Worm (Caenorhabditis elegans) whole organism, L1 larva: Measurements from ENCODE around the gene puf-11.

Experiments
- C04F5.9 ChIP-seq: sonication (generic microtip); optimal IDR thresholded peaks from 2 replicates; lab custom pipeline; 2016; ENCODE audit warnings: missing genetic modification characterization, missing compliant biosample characterization
- C34B4.2 ChIP-seq: sonication (generic microtip); optimal IDR thresholded peaks from 2 replicates; lab custom pipeline; 2017; ENCODE audit warnings: mild to moderate bottlenecking, missing genetic modification characterization, missing compliant biosample characterization
- F16B12.6 ChIP-seq: fragments of 150-350 bp; optimal IDR thresholded peaks from 2 replicates; lab custom pipeline; 2014; ENCODE audit warnings: missing biosample characterization, missing genetic modification characterization
- aha-1 ChIP-seq: fragments of 150-350 bp; optimal IDR thresholded peaks from 2 replicates; lab custom pipeline; 2014; ENCODE audit warnings: missing biosample characterization, missing genetic modification characterization
- blmp-1 ChIP-seq: fragments of 150-350 bp; optimal IDR thresholded peaks from 2 replicates; lab custom pipeline; 2014; ENCODE audit warnings: missing biosample characterization, missing genetic modification characterization
- ceh-63 ChIP-seq: fragments of 200-800 bp; sonication (Bioruptor generic); optimal IDR thresholded peaks from 2 replicates; lab custom pipeline; 2018; ENCODE audit warnings: mild to moderate bottlenecking, missing genetic modification characterization, missing compliant biosample characterization
- ceh-88 ChIP-seq: fragments of 200-800 bp; sonication (Bioruptor generic); IDR thresholded peaks from 2 replicates; pipeline ENCODE4 v1.3.6; 2022; ENCODE audit warnings: missing genetic modification characterization, missing compliant biosample characterization
- ceh-90 ChIP-seq: sonication (generic microtip); optimal IDR thresholded peaks from 2 replicates; lab custom pipeline; 2016; ENCODE audit warnings: missing genetic modification characterization, missing compliant biosample characterization
- dpl-1 ChIP-seq, 3 experiments: fragments of 150-350 bp in 2 of 3; sonication (generic microtip) in 1 of 3; optimal IDR thresholded peaks; 2 replicates each; lab custom pipeline; 2014 to 2017; ENCODE audit warnings: missing biosample characterization in 3 of 3, missing genetic modification characterization in 3 of 3, missing genetic modification reagents in 3 of 3
- efl-3 ChIP-seq: fragments of 200-800 bp; sonication (Bioruptor generic); optimal IDR thresholded peaks from 2 replicates; lab custom pipeline; 2018; ENCODE audit warnings: mild to moderate bottlenecking, missing genetic modification characterization, missing compliant biosample characterization
- egl-27 ChIP-seq, 2 experiments: fragments of 150-350 bp in 1 of 2; sonication (generic microtip); optimal IDR thresholded peaks; 3 replicates each; lab custom pipeline; 2017 to 2018; ENCODE audit warnings: missing biosample characterization in 2 of 2, missing genetic modification characterization in 2 of 2, missing genetic modification reagents in 2 of 2
- elt-2 ChIP-seq: sonication (generic microtip); optimal IDR thresholded peaks from 2 replicates; lab custom pipeline; 2016; ENCODE audit warnings: missing genetic modification characterization, mild to moderate bottlenecking, inconsistent platforms, missing compliant biosample characterization, missing genetic modification reagents
- elt-3 ChIP-seq, 6 experiments: fragments of 150-350 bp in 1 of 6; sonication (generic microtip); optimal IDR thresholded peaks; 2 replicates each; lab custom pipeline; 2017 to 2018; ENCODE audit warnings: missing biosample characterization in 6 of 6, missing genetic modification characterization in 6 of 6, inconsistent platforms in 1 of 6
- fkh-10 ChIP-seq: sonication (generic microtip); optimal IDR thresholded peaks from 2 replicates; lab custom pipeline; 2017; ENCODE audit warnings: missing biosample characterization, missing genetic modification reagents, missing genetic modification characterization
- fkh-8 ChIP-seq: sonication (generic microtip); optimal IDR thresholded peaks from 2 replicates; lab custom pipeline; 2016; ENCODE audit warnings: mild to moderate bottlenecking, missing genetic modification characterization, missing compliant biosample characterization
- fos-1 ChIP-seq: fragments of 150-350 bp; optimal IDR thresholded peaks from 2 replicates; lab custom pipeline; 2014; ENCODE audit warnings: missing biosample characterization, missing genetic modification characterization
- hlh-4 ChIP-seq: sonication (generic microtip); optimal IDR thresholded peaks from 2 replicates; lab custom pipeline; 2016; ENCODE audit warnings: mild to moderate bottlenecking, missing genetic modification characterization, missing compliant biosample characterization
- irx-1 ChIP-seq: sonication (generic microtip); optimal IDR thresholded peaks from 2 replicates; lab custom pipeline; 2016; ENCODE audit warnings: missing genetic modification characterization, missing compliant biosample characterization
- isw-1 ChIP-seq: fragments of 200-800 bp; sonication (Bioruptor generic); IDR thresholded peaks from 2 replicates; pipeline ENCODE4 v1.3.6; 2022; ENCODE audit warnings: missing genetic modification characterization, missing compliant biosample characterization
- lin-13 ChIP-seq: fragments of 150-350 bp; optimal IDR thresholded peaks from 2 replicates; lab custom pipeline; 2014; ENCODE audit warnings: missing biosample characterization, missing genetic modification reagents, missing genetic modification characterization
- lin-39 ChIP-seq: fragments of 150-350 bp; optimal IDR thresholded peaks from 2 replicates; lab custom pipeline; 2014; ENCODE audit warnings: missing biosample characterization, missing genetic modification reagents, missing genetic modification characterization
- mab-9 ChIP-seq: fragments of 200-800 bp; sonication (Bioruptor generic); IDR thresholded peaks from 2 replicates; pipeline ENCODE4 v1.3.6; 2022; ENCODE audit warnings: missing genetic modification reagents, missing genetic modification characterization, missing compliant biosample characterization
- mdl-1 ChIP-seq, 2 experiments: fragments of 150-350 bp; optimal IDR thresholded peaks; 2 replicates each; lab custom pipeline; 2014 to 2017; ENCODE audit warnings: missing biosample characterization in 2 of 2, missing genetic modification characterization in 2 of 2, inconsistent platforms in 1 of 2
- mef-2 ChIP-seq: fragments of 150-350 bp; optimal IDR thresholded peaks from 2 replicates; lab custom pipeline; 2014; ENCODE audit warnings: missing biosample characterization, missing genetic modification characterization
- nhr-20 ChIP-seq: sonication (generic microtip); optimal IDR thresholded peaks from 2 replicates; lab custom pipeline; 2016; ENCODE audit warnings: mild to moderate bottlenecking, missing genetic modification characterization, missing compliant biosample characterization
- nhr-237 ChIP-seq: fragments of 150-350 bp; optimal IDR thresholded peaks from 2 replicates; lab custom pipeline; 2014; ENCODE audit warnings: missing biosample characterization, missing genetic modification characterization
- nhr-71 ChIP-seq: sonication (generic microtip); optimal IDR thresholded peaks from 2 replicates; lab custom pipeline; 2016; ENCODE audit warnings: mild to moderate bottlenecking, missing genetic modification characterization, moderate library complexity, missing compliant biosample characterization
- nhr-76 ChIP-seq: sonication (generic microtip); optimal IDR thresholded peaks from 2 replicates; lab custom pipeline; 2017; ENCODE audit warnings: missing biosample characterization, missing genetic modification characterization
- nhr-77 ChIP-seq: fragments of 150-350 bp; optimal IDR thresholded peaks from 2 replicates; lab custom pipeline; 2014; ENCODE audit warnings: missing biosample characterization, missing genetic modification characterization
- nhr-84 ChIP-seq: sonication (generic microtip); optimal IDR thresholded peaks from 2 replicates; lab custom pipeline; 2017; ENCODE audit warnings: missing biosample characterization, missing genetic modification characterization
- nhr-85 ChIP-seq: sonication (generic microtip); peaks from one replicate; lab custom pipeline; 2016; ENCODE audit warnings: missing genetic modification characterization, inconsistent platforms, missing compliant biosample characterization
- pax-3 ChIP-seq: fragments of 200-800 bp; sonication (Bioruptor generic); optimal IDR thresholded peaks from 2 replicates; lab custom pipeline; 2018; ENCODE audit warnings: mild to moderate bottlenecking, missing genetic modification characterization, moderate library complexity, missing compliant biosample characterization
- rnt-1 ChIP-seq: sonication (generic microtip); optimal IDR thresholded peaks from 2 replicates; lab custom pipeline; 2016; ENCODE audit warnings: mild to moderate bottlenecking, missing genetic modification characterization, moderate library complexity, missing compliant biosample characterization
- skn-1 ChIP-seq: fragments of 150-350 bp; optimal IDR thresholded peaks from 2 replicates; lab custom pipeline; 2014; ENCODE audit warnings: missing biosample characterization, missing genetic modification characterization
- snu-23 ChIP-seq: sonication (generic microtip); optimal IDR thresholded peaks from 2 replicates; lab custom pipeline; 2016; ENCODE audit warnings: missing genetic modification characterization, missing compliant biosample characterization
- sptf-1 ChIP-seq: fragments of 150-350 bp; optimal IDR thresholded peaks from 2 replicates; lab custom pipeline; 2014; ENCODE audit warnings: missing biosample characterization, missing genetic modification characterization
- sup-37 ChIP-seq: fragments of 200-800 bp; sonication (Bioruptor generic); optimal IDR thresholded peaks from 2 replicates; lab custom pipeline; 2018; ENCODE audit warnings: mild to moderate bottlenecking, missing genetic modification characterization, missing compliant biosample characterization
- swsn-7 ChIP-seq: sonication (generic microtip); optimal IDR thresholded peaks from 2 replicates; lab custom pipeline; 2016; ENCODE audit warnings: missing genetic modification characterization, missing compliant biosample characterization
- tbx-2 ChIP-seq: sonication (generic microtip); optimal IDR thresholded peaks from 2 replicates; lab custom pipeline; 2016; ENCODE audit warnings: missing genetic modification characterization, missing compliant biosample characterization
- tlp-1 ChIP-seq: fragments of 150-350 bp; optimal IDR thresholded peaks from 2 replicates; lab custom pipeline; 2014; ENCODE audit warnings: missing biosample characterization, missing genetic modification characterization
- unc-62 ChIP-seq: fragments of 150-350 bp; optimal IDR thresholded peaks from 2 replicates; lab custom pipeline; 2014; ENCODE audit warnings: missing biosample characterization, missing genetic modification reagents, missing genetic modification characterization
- unc-98 ChIP-seq: fragments of 200-800 bp; sonication (Bioruptor generic); IDR thresholded peaks from 2 replicates; pipeline ENCODE4 v1.3.6; 2022; ENCODE audit warnings: missing genetic modification characterization, missing compliant biosample characterization
- vab-15 ChIP-seq: sonication (generic microtip); optimal IDR thresholded peaks from 2 replicates; lab custom pipeline; 2017; ENCODE audit warnings: missing genotype, mild to moderate bottlenecking, missing genetic modification characterization, missing compliant biosample characterization
- xbp-1 ChIP-seq: sonication (generic microtip); optimal IDR thresholded peaks from 2 replicates; lab custom pipeline; 2016; ENCODE audit warnings: missing genetic modification characterization, missing compliant biosample characterization
- zip-4 ChIP-seq: fragments of 200-800 bp; sonication (Bioruptor generic); optimal IDR thresholded peaks from 2 replicates; lab custom pipeline; 2018; ENCODE audit warnings: mild to moderate bottlenecking, missing genetic modification characterization, moderate library complexity, missing compliant biosample characterization
- ztf-11 ChIP-seq, 2 experiments: sonication (generic microtip); optimal IDR thresholded peaks; 2 replicates each; lab custom pipeline; 2016 to 2017; ENCODE audit warnings: missing genetic modification characterization in 2 of 2, missing biosample characterization in 1 of 2, missing compliant biosample characterization in 1 of 2

puf-11 gene

DNA sequence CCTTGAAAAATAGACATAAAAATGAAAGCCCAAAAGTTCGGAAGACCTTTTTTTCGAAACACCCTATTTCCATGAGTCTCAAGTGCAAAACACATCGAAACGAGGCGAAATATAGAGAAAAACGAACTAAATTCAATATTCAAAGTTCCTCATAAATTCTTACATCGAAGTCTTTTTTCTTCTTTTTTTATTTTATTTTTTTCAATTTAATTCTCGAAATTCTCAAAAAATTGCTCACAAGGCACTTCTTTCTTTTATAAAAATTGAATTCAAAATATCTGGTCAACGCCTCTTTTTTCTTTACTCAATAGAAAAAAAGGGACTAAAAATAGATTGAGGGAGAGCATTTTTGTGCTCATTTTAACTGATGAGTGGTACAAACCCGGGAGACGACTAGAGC is 26.2 kb upstream of the puf-11 start:
- TF ChIP-seq ztf-11 (tag; optimal IDR thresholded peaks at IDR 0.05; lab: Kevin White, UChicago) (no peak), nhr-20 (tag; lab: Kevin White, UChicago) (no peak), fkh-10 (GFP tag; lab: Kevin White, UChicago) (peak; percentile 54)

DNA sequence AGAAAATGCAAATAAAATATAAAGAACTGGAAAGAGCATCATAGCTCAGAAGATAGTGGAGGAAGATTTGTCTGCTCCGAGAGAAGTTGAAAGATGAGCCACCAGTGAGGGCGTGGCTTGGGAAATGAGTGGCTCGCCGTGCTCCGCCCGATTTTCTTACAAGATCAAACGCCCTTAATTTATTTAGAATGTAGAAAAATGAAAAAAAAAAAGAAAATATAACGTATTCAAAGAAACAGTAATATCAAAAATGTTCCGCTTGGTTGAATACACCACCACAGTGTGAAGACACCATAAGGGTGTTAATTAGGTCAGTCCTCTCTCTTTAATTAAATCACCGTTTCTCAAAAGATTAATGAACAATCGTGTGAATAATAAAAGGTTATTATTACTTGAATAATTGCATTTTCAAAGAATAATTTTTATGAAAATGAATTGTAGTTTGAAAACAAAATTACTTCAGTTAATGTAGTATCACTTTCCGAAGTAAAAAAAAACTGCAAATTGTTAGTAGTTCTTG is 18.9 kb upstream of the puf-11 start, which contains the start of gene sfrp-1:
Gene sfrp-1, minus strand, starts transcription at position 51 of the 520 bp plus-strand sequence.
- TF ChIP-seq aha-1 (tag; lab: Kevin White, UChicago), result no peak
- TF ChIP-seq fkh-8 (tag; lab: Kevin White, UChicago), result no peak
- no peak for TF ChIP-seq isw-1 (GFP tag; lab: Robert Waterston, UW)
- no peak for TF ChIP-seq efl-3 (GFP tag; lab: Kevin White, UChicago)
- no peak for TF ChIP-seq ztf-11 (tag; optimal IDR thresholded peaks at IDR 0.05; lab: Kevin White, UChicago)
- TF ChIP-seq ceh-90 (tag; lab: Kevin White, UChicago), result no peak
- no peak for TF ChIP-seq C34B4.2 (tag; lab: Kevin White, UChicago)
- no peak for TF ChIP-seq irx-1
- TF ChIP-seq C04F5.9 (tag; lab: Kevin White, UChicago), result no peak
- no peak for TF ChIP-seq rnt-1 (tag; lab: Kevin White, UChicago)
- TF ChIP-seq mef-2 (tag; lab: Kevin White, UChicago), result no peak
- TF ChIP-seq tlp-1 (tag; lab: Kevin White, UChicago), result no peak
- TF ChIP-seq skn-1 (tag; lab: Kevin White, UChicago), result no peak
- no peak for TF ChIP-seq swsn-7 (tag; lab: Kevin White, UChicago)

ce11 chrIV:6403399-6403798 is 18.0 kb upstream of the puf-11 start:
- TF ChIP-seq hlh-4 (peak; percentile 64), mab-9 (GFP tag; lab: Robert Waterston, UW) (no peak), fkh-8 (tag; lab: Kevin White, UChicago) (peak; percentile 52), pax-3 (peak; percentile 8), C34B4.2 (tag; lab: Kevin White, UChicago) (no peak), vab-15 (tag; lab: Kevin White, UChicago) (no peak), nhr-84 (tag; lab: Kevin White, UChicago) (no peak), tlp-1 (tag; lab: Kevin White, UChicago) (no peak), fos-1 (tag; lab: Kevin White, UChicago) (no peak), nhr-77 (no peak), dpl-1 (GFP tag; optimal IDR thresholded peaks at IDR 0.05; lab: Kevin White, UChicago) (no peak), swsn-7 (tag; lab: Kevin White, UChicago) (no peak), nhr-76 (tag; lab: Kevin White, UChicago) (no peak), mef-2 (tag; lab: Kevin White, UChicago) (no peak), isw-1 (GFP tag; lab: Robert Waterston, UW) (no peak), lin-13 (GFP tag; lab: Kevin White, UChicago) (no peak), nhr-71 (tag; lab: Kevin White, UChicago) (peak; percentile 22), blmp-1 (tag; lab: Kevin White, UChicago) (no peak), mdl-1 (tag; optimal IDR thresholded peaks at IDR 0.05; lab: Kevin White, UChicago) (no peak), nhr-237 (tag; lab: Kevin White, UChicago) (no peak), sup-37 (no peak), nhr-85 (tag; lab: Kevin White, UChicago) (no peak), elt-3 (tag; optimal IDR thresholded peaks at IDR 0.05; lab: Kevin White, UChicago) (no peak), zip-4 (no peak)
- TF ChIP-seq, all 84 proteins: peak for 4

DNA sequence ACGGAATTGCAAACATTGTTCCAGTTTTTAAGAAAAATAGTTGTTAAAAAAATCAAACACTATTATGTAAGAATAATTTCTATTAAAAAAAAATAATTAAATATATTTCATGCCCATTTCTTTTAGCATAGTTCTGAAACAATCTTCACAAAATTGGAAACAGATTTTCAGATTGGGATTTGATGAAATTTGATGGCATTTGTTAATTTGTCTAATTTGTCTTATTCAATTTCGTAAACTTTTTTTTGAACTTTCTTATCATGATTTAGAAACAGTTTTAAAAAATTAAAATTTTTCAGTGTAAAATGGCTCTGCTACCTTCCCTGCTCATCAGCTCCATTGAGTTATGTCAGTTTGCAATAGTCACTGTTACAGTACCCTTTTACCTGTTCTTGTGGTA is 16.5 kb upstream of the puf-11 start, which contains the start of gene srv-13:
Gene srv-13, plus strand, starts transcription at position 301 of the 400 bp plus-strand sequence.
- no peak for TF ChIP-seq xbp-1 (tag; lab: Kevin White, UChicago)
- no peak for TF ChIP-seq F16B12.6
- no peak for TF ChIP-seq ceh-90 (tag; lab: Kevin White, UChicago)
- no peak for TF ChIP-seq unc-62 (GFP tag; lab: Kevin White, UChicago)
- no peak for TF ChIP-seq vab-15 (tag; lab: Kevin White, UChicago)
- TF ChIP-seq snu-23 (GFP tag; lab: Kevin White, UChicago), result no peak
- TF ChIP-seq efl-3 (GFP tag; lab: Kevin White, UChicago), result no peak
- TF ChIP-seq zip-4, result no peak
- no peak for TF ChIP-seq ceh-63 (GFP tag; lab: Kevin White, UChicago)
- TF ChIP-seq sup-37, result no peak
- no peak for TF ChIP-seq egl-27 (tag; optimal IDR thresholded peaks at IDR 0.05; lab: Kevin White, UChicago)
- no peak for TF ChIP-seq ceh-88
- TF ChIP-seq lin-39 (tag; lab: Kevin White, UChicago), result no peak
- TF ChIP-seq elt-2 (tag; lab: Kevin White, UChicago), result no peak
- TF ChIP-seq nhr-20 (tag; lab: Kevin White, UChicago), result no peak
- no peak for TF ChIP-seq irx-1
- TF ChIP-seq sptf-1 (tag; lab: Kevin White, UChicago), result no peak
- no peak for TF ChIP-seq unc-98
- TF ChIP-seq tbx-2 (tag; lab: Kevin White, UChicago), result no peak
